Worm (Caenorhabditis elegans): Measurements from ENCODE around the gene srr-2.

ce11 chrV:19259403-19259802, 42.4 kb upstream of the srr-2 start:
- TF ChIP-seq ama-1 (optimal IDR thresholded peaks at IDR 0.05): no peak
- TF ChIP-seq ama-1 (GFP tag; optimal IDR thresholded peaks at IDR 0.05): no peak
- no peak for TF ChIP-seq snpc-4 (GFP tag; optimal IDR thresholded peaks at IDR 0.05)
- peak in 2 of 4 experiments; percentile 67 to 81 for TF ChIP-seq snpc-4 (tag; optimal IDR thresholded peaks at IDR 0.05)
- no peak for TF ChIP-seq Y79H2A.3 (GFP tag; conservative IDR thresholded peaks at IDR 0.05)
- TF ChIP-seq repo-1 (tag; optimal IDR thresholded peaks at IDR 0.05): no peak
- no peak for TF ChIP-seq rec-8 (tag; optimal IDR thresholded peaks at IDR 0.05)
- TF ChIP-seq ceh-58 (GFP tag; IDR thresholded peaks at IDR 0.05): no peak
- no peak for TF ChIP-seq F39B2.1 (GFP tag; IDR thresholded peaks at IDR 0.05)
- no peak for TF ChIP-seq Y53G8AR.9 (GFP tag; conservative IDR thresholded peaks at IDR 0.05)

Data from whole organism, young adult.